Fruit fly (Drosophila melanogaster): ENCODE data around the gene Polr3D.

Gene Polr3D

DNA sequence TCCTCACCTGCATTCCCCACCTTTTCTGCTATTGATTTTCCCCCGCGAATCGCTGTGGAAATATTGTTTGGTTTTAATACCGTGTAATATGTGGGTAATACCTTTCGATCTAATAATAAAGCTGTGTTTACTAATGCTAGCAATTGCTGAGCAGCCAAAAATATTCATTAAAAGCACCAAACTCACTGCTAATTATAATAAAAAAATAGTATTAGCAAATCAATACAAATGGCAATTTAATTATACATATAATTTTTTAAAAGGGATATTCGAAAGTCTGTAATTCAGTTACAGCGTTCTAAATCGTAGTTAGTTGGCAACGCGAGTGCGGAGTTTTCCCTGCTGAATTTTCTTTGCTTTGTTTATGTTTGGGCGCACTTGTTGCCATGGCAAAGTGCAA, 15.5 kb downstream of the Polr3D start (continued):
- no peak for TF ChIP-seq ewg (GFP tag; optimal IDR thresholded peaks at IDR 0.05)
- TF ChIP-seq CrebB (tag; optimal IDR thresholded peaks at IDR 0.05): no peak
- no peak for TF ChIP-seq Blimp-1 (GFP tag; optimal IDR thresholded peaks at IDR 0.05)
- peak; percentile 49 for TF ChIP-seq Ets65A (GFP tag)
- no peak for TF ChIP-seq Opbp (GFP tag; IDR thresholded peaks at IDR 0.05; ENCODE audit: partially characterized antibody)
- no peak for TF ChIP-seq Sox102F (GFP tag; optimal IDR thresholded peaks at IDR 0.05)
- TF ChIP-seq tap (tag; optimal IDR thresholded peaks at IDR 0.05): no peak
- TF ChIP-seq gcm (GFP tag; optimal IDR thresholded peaks at IDR 0.05): no peak
- no peak for TF ChIP-seq CG4282 (GFP tag; optimal IDR thresholded peaks at IDR 0.05)
- TF ChIP-seq stc (GFP tag; IDR thresholded peaks at IDR 0.05): no peak
- TF ChIP-seq grau (tag; optimal IDR thresholded peaks at IDR 0.05): peak; percentile 1
- no peak for TF ChIP-seq en (GFP tag; optimal IDR thresholded peaks at IDR 0.05)
- no peak for TF ChIP-seq CG3163 (GFP tag; optimal IDR thresholded peaks at IDR 0.05)
- TF ChIP-seq Dek (tag; optimal IDR thresholded peaks at IDR 0.05): no peak
- TF ChIP-seq CG18262 (tag; optimal IDR thresholded peaks at IDR 0.05): no peak
- no peak for TF ChIP-seq CG13775 (GFP tag; optimal IDR thresholded peaks at IDR 0.05)
- no peak for TF ChIP-seq CG17829 (tag; optimal IDR thresholded peaks at IDR 0.05)
- TF ChIP-seq Atf-2 (GFP tag; optimal IDR thresholded peaks at IDR 0.05): no peak
- no peak for TF ChIP-seq Nf-YA (GFP tag; IDR thresholded peaks at IDR 0.05)
- no peak for TF ChIP-seq disco-r (GFP tag; optimal IDR thresholded peaks at IDR 0.05)
- no peak for TF ChIP-seq ase (GFP tag; IDR thresholded peaks at IDR 0.05)
- no peak for TF ChIP-seq Lim3 (GFP tag; IDR thresholded peaks at IDR 0.05)
- TF ChIP-seq Chrac-16 (GFP tag; optimal IDR thresholded peaks at IDR 0.05): no peak
- TF ChIP-seq CG34376 (GFP tag; optimal IDR thresholded peaks at IDR 0.05): no peak
- no peak for TF ChIP-seq CG5245 (GFP tag; optimal IDR thresholded peaks at IDR 0.05)
- TF ChIP-seq ERR (GFP tag; optimal IDR thresholded peaks at IDR 0.05): no peak
- TF ChIP-seq CG10366 (GFP tag; IDR thresholded peaks at IDR 0.05): no peak
- TF ChIP-seq CG6854 (GFP tag; optimal IDR thresholded peaks at IDR 0.05): no peak
- TF ChIP-seq insv (GFP tag; optimal IDR thresholded peaks at IDR 0.05): no peak
- no peak for TF ChIP-seq CG11723 (GFP tag; optimal IDR thresholded peaks at IDR 0.05)
- TF ChIP-seq CG9876 (GFP tag; optimal IDR thresholded peaks at IDR 0.05): no peak
- TF ChIP-seq fd102C (GFP tag; optimal IDR thresholded peaks at IDR 0.05): no peak
- no peak for TF ChIP-seq CG6254 (GFP tag; optimal IDR thresholded peaks at IDR 0.05)
- no peak for TF ChIP-seq chinmo (GFP tag; IDR thresholded peaks at IDR 0.05; ENCODE audit: partially characterized antibody)
- TF ChIP-seq CG11504 (tag; optimal IDR thresholded peaks at IDR 0.05): peak; percentile 15
- TF ChIP-seq CG31224 (GFP tag; IDR thresholded peaks at IDR 0.05): no peak
- TF ChIP-seq hbn (GFP tag; IDR thresholded peaks at IDR 0.05; ENCODE audit: partially characterized antibody): no peak
- TF ChIP-seq CG12659 (GFP tag; optimal IDR thresholded peaks at IDR 0.05): no peak
- no peak for TF ChIP-seq ci (GFP tag; IDR thresholded peaks at IDR 0.05)
- TF ChIP-seq CG31441 (GFP tag; IDR thresholded peaks at IDR 0.05): no peak
- TF ChIP-seq Stat92E (GFP tag; optimal IDR thresholded peaks at IDR 0.05): no peak
- no peak for TF ChIP-seq CG7963 (GFP tag; IDR thresholded peaks at IDR 0.05; ENCODE audit: partially characterized antibody)
- no peak for TF ChIP-seq corto (GFP tag; optimal IDR thresholded peaks at IDR 0.05)
- TF ChIP-seq CG12299 (tag; optimal IDR thresholded peaks at IDR 0.05): no peak
- TF ChIP-seq CG10462 (GFP tag; optimal IDR thresholded peaks at IDR 0.05): no peak
- no peak for TF ChIP-seq CG12744 (GFP tag; optimal IDR thresholded peaks at IDR 0.05)
- peak; percentile 49 for TF ChIP-seq Med (GFP tag)
- no peak for TF ChIP-seq CG4404 (GFP tag; IDR thresholded peaks at IDR 0.05)
- peak; percentile 55; the same call in 2 of the 3 replicates for TF ChIP-seq row (GFP tag; IDR thresholded peaks at IDR 0.05)
- TF ChIP-seq toy (GFP tag; IDR thresholded peaks at IDR 0.05): no peak
- TF ChIP-seq D (optimal IDR thresholded peaks at IDR 0.05): no peak
- TF ChIP-seq D (GFP tag; optimal IDR thresholded peaks at IDR 0.05): no peak
